Fruit fly (Drosophila melanogaster) whole organism, adult: Measurements from ENCODE around the gene CG32756.

Experiments
- CG11617 ChIP-seq: fragments of 200-800 bp; sonication (Bioruptor generic); optimal IDR thresholded peaks from 2 replicates; lab custom pipeline; 2017; ENCODE audit warnings: mild to moderate bottlenecking, missing biosample characterization, missing genetic modification reagents, missing genetic modification characterization
- CG12768 ChIP-seq: fragments of 200-800 bp; sonication (Bioruptor generic); optimal IDR thresholded peaks from 2 replicates; lab custom pipeline; 2017; ENCODE audit warnings: missing biosample characterization, missing genetic modification characterization, mild to moderate bottlenecking, moderate library complexity, missing genetic modification reagents
- CG14711 ChIP-seq: fragments of 200-800 bp; sonication (Bioruptor generic); optimal IDR thresholded peaks from 2 replicates; lab custom pipeline; 2018; ENCODE audit warnings: missing biosample characterization, mild to moderate bottlenecking, missing genetic modification characterization, moderate library complexity
- CG1620 ChIP-seq: fragments of 200-800 bp; sonication (Bioruptor generic); optimal IDR thresholded peaks from 2 replicates; lab custom pipeline; 2016; ENCODE audit warnings: missing biosample characterization, missing genetic modification characterization
- CG5204 ChIP-seq: fragments of 200-800 bp; sonication (Bioruptor generic); optimal IDR thresholded peaks from 2 replicates; lab custom pipeline; 2016; ENCODE audit warnings: missing biosample characterization, missing genetic modification characterization
- CG7045 ChIP-seq: fragments of 200-800 bp; sonication (Bioruptor generic); optimal IDR thresholded peaks from 2 replicates; lab custom pipeline; 2017; ENCODE audit warnings: missing biosample characterization, mild to moderate bottlenecking, missing genetic modification characterization
- CG7101 ChIP-seq: fragments of 200-800 bp; sonication (Bioruptor generic); optimal IDR thresholded peaks from 2 replicates; lab custom pipeline; 2018; ENCODE audit warnings: missing biosample characterization, mild to moderate bottlenecking, missing genetic modification characterization, moderate library complexity
- Clk ChIP-seq: fragments of 200-800 bp; sonication (Bioruptor generic); optimal IDR thresholded peaks from 2 replicates; lab custom pipeline; 2017; ENCODE audit warnings: missing biosample characterization, missing genetic modification characterization
- Crg-1 ChIP-seq: fragments of 200-800 bp; sonication (Bioruptor generic); optimal IDR thresholded peaks from 2 replicates; lab custom pipeline; 2016; ENCODE audit warnings: missing biosample characterization, missing genetic modification characterization
- Hr96 ChIP-seq: fragments of 200-800 bp; sonication (Bioruptor generic); optimal IDR thresholded peaks from 2 replicates; lab custom pipeline; 2016; ENCODE audit warnings: missing biosample characterization, missing genetic modification characterization
- Mnt ChIP-seq: fragments of 200-800 bp; sonication (Bioruptor generic); optimal IDR thresholded peaks from 2 replicates; lab custom pipeline; 2016; ENCODE audit warnings: missing biosample characterization, mild to moderate bottlenecking, missing genetic modification characterization
- bab1 ChIP-seq: fragments of 200-800 bp; sonication (Bioruptor generic); optimal IDR thresholded peaks from 3 replicates; lab custom pipeline; 2019; ENCODE audit warnings: missing biosample characterization, mild to moderate bottlenecking, missing genetic modification characterization, moderate library complexity
- cic ChIP-seq: fragments of 200-800 bp; sonication (Bioruptor generic); optimal IDR thresholded peaks from 2 replicates; lab custom pipeline; 2017; ENCODE audit warnings: missing biosample characterization, mild to moderate bottlenecking, missing genetic modification characterization, moderate library complexity
- cnc ChIP-seq, 2 experiments: fragments of >200 bp; optimal IDR thresholded peaks; 2 replicates each; lab custom pipeline; 2017
- kay ChIP-seq: fragments of 200-800 bp; sonication (Bioruptor generic); peaks from one replicate; lab custom pipeline; 2016; ENCODE audit warnings: missing biosample characterization, missing genetic modification characterization, borderline replicate concordance
- ovo ChIP-seq: fragments of 200-800 bp; sonication (Bioruptor generic); optimal IDR thresholded peaks from 2 replicates; lab custom pipeline; 2016; ENCODE audit warnings: missing biosample characterization, missing genetic modification characterization
- pad ChIP-seq: fragments of 200-800 bp; sonication (Bioruptor generic); optimal IDR thresholded peaks from 3 replicates; lab custom pipeline; 2017; ENCODE audit warnings: missing biosample characterization, missing genetic modification characterization, mild to moderate bottlenecking, moderate library complexity, missing genetic modification reagents
- tj ChIP-seq: fragments of 200-800 bp; sonication (Bioruptor generic); optimal IDR thresholded peaks from 3 replicates; lab custom pipeline; 2017; ENCODE audit warnings: missing biosample characterization, mild to moderate bottlenecking, missing genetic modification characterization, moderate library complexity

Gene CG32756

dm6 chrX:5965517-5966397 is 20.3 kb downstream of the CG32756 start, which contains the start of gene Grip:
Gene Grip (plus strand): TSS chrX:5966279.
- no peak for TF ChIP-seq cnc (optimal IDR thresholded peaks at IDR 0.05; lab: Kevin White, UChicago)
- no peak for TF ChIP-seq Crg-1
- peak; percentile 53 for TF ChIP-seq ovo (GFP tag; lab: Kevin White, UChicago)
- no peak for TF ChIP-seq cic (GFP tag; lab: Kevin White, UChicago)
- no peak for TF ChIP-seq CG7101 (tag; lab: Kevin White, UChicago)
- no peak for TF ChIP-seq Mnt (GFP tag; lab: Kevin White, UChicago)
- TF ChIP-seq pad, result peak; percentile 20
- TF ChIP-seq Hr96, result no peak
- no peak for TF ChIP-seq CG11617 (GFP tag; lab: Kevin White, UChicago)

dm6 chrX:5968094-5968723 is 22.7 kb downstream of the CG32756 start:
- no peak for TF ChIP-seq CG14711 (tag; lab: Kevin White, UChicago)
- no peak for TF ChIP-seq Crg-1
- no peak for TF ChIP-seq CG7101 (tag; lab: Kevin White, UChicago)
- no peak for TF ChIP-seq Clk (GFP tag; lab: Kevin White, UChicago)
- TF ChIP-seq cic (GFP tag; lab: Kevin White, UChicago), result no peak
- TF ChIP-seq CG5204 (GFP tag; lab: Kevin White, UChicago), result no peak

DNA sequence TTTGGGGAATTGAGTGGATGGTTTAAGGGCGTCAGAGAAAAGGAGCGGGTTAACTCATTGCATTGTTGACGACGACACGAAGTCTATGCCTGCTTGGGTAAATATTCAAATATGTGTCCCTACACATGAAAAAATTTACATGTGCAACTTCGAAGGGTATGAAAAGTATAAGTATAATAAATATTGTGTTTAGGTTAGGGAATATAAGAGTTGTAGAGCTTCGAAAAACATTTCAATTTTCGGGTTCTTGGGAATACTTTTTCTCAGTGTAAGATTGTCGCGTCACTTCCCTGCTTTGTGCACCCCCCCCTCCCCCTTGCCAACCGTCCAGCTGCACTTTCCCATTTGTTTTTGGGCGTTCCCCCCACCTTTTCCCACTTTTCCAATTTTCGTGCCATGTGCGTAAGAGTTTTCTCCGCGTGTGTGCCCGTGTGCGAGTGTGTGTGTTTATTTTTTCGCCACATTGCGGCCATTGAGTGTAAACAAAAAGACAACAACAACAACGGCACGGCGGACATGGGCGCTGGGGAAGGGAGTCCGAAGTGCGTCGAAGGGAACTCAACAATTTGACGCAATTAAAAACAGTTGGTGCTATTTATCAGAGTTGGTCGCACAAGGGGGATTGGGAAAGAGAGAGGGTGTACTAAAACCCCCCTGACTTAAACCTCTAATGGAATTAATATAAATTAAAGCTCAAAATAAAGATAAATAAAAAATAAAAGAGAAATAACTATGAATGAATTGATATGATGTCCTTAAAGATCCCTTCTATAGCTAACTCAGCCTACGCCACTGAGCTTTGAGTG is 24.6 kb downstream of the CG32756 start:
- TF ChIP-seq CG12768 (no peak), bab1 (no peak), CG14711 (tag; lab: Kevin White, UChicago) (no peak), tj (GFP tag; lab: Kevin White, UChicago) (no peak), CG7045 (GFP tag; lab: Kevin White, UChicago) (no peak), pad (no peak), CG7101 (tag; lab: Kevin White, UChicago) (no peak), ovo (GFP tag; lab: Kevin White, UChicago) (no peak), Hr96 (no peak), CG1620 (no peak), Clk (GFP tag; lab: Kevin White, UChicago) (no peak), Mnt (GFP tag; lab: Kevin White, UChicago) (no peak)

- no peak for TF ChIP-seq pad
- TF ChIP-seq CG14711 (tag; lab: Kevin White, UChicago), result no peak
- TF ChIP-seq tj (GFP tag; lab: Kevin White, UChicago), result no peak
- TF ChIP-seq Crg-1, result no peak
- TF ChIP-seq bab1, result no peak
- TF ChIP-seq CG1620, result no peak
These were observed 25.2 kb downstream of the CG32756 start for dm6 chrX:5970666-5971057.

DNA sequence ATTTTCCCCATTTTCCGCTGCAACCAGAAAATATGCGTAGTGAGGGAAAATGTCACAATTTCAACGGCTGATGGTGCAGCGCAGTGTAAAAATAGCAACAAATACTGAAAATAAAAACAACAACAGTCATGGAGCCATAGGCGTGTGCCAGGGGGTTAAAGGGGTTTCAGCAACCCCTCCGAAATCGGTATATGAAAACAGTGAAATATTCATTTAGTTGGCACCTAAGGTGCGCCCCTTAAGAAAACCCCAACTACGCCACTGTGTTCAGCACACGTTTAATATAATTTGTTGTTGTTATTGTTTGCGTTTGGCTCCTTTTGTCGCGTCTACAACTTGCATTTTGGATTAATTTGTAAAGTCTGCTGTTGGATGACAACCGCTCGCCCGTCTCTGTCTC is 26.5 kb downstream of the CG32756 start:
- TF ChIP-seq ovo (GFP tag; lab: Kevin White, UChicago), result no peak
- TF ChIP-seq Crg-1, result no peak
- no peak for TF ChIP-seq tj (GFP tag; lab: Kevin White, UChicago)

- TF ChIP-seq CG12768 (no peak), CG14711 (tag; lab: Kevin White, UChicago) (no peak), CG5204 (GFP tag; lab: Kevin White, UChicago) (no peak), Mnt (GFP tag; lab: Kevin White, UChicago) (no peak), kay (GFP tag; lab: Kevin White, UChicago) (no peak), CG11617 (GFP tag; lab: Kevin White, UChicago) (no peak), cic (GFP tag; lab: Kevin White, UChicago) (no peak), CG7045 (GFP tag; lab: Kevin White, UChicago) (no peak), Crg-1 (no peak), CG7101 (tag; lab: Kevin White, UChicago) (no peak)
These were observed 28.0 kb downstream of the CG32756 start for dm6 chrX:5973389-5974025.
